Worm (Caenorhabditis elegans) whole organism, L4/young adult: ENCODE data around the gene Y69A2AR.22.

Experiments
- W03F9.2 ChIP-seq: fragments of 150-350 bp; optimal IDR thresholded peaks from 2 replicates; lab custom pipeline; 2014; ENCODE audit warnings: missing biosample characterization, missing genetic modification characterization
- dao-5 ChIP-seq: sonication (generic microtip); optimal IDR thresholded peaks from 2 replicates; lab custom pipeline; 2016; ENCODE audit warnings: missing genotype, missing genetic modification characterization, moderate library complexity, missing compliant biosample characterization
- him-1 ChIP-seq: sonication (generic microtip); optimal IDR thresholded peaks from 2 replicates; lab custom pipeline; 2016; ENCODE audit warnings: missing genotype, missing genetic modification reagents, missing genetic modification characterization, missing compliant biosample characterization

DNA sequence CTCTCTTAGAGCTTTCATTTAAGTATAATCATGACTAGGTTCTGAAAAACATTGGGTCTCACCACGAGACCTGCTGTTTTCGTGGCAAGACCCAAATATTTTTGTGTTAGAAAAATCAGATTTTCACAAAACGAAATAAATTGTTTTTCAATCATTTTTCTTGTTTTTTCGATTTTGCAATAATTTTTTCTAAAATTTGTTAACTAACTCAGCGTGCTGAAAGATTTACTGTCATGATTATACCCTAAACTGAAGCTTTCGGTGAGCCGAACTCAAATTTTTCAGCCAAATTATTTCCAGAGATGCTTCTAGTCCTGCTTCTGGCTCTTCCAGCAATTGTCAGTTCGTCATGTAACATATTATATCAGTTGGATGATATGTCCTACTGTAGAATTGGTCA lies 25.8 kb downstream of the Y69A2AR.22 start, which contains the start of gene Y69A2AL.2:
- TF ChIP-seq W03F9.2 (no peak), dao-5 (tag; lab: Kevin White, UChicago) (no peak), him-1 (tag; lab: Kevin White, UChicago) (no peak)
